Worm (Caenorhabditis elegans) whole organism, L3 larva: ENCODE data around the gene C32B5.18.

Source experiments
- ZK546.5 ChIP-seq: sonication (generic microtip); optimal IDR thresholded peaks from 2 replicates; lab custom pipeline; 2017; ENCODE audit warnings: missing biosample characterization, missing genetic modification characterization
- ama-1 ChIP-seq: fragments of 150-350 bp; optimal IDR thresholded peaks from 2 replicates; lab custom pipeline; 2018
- daf-12 ChIP-seq: fragments of 150-350 bp; optimal IDR thresholded peaks from 2 replicates; lab custom pipeline; 2014; ENCODE audit warnings: missing biosample characterization, missing genetic modification reagents, missing genetic modification characterization
- jun-1 ChIP-seq: fragments of 150-350 bp; optimal IDR thresholded peaks from 2 replicates; lab custom pipeline; 2014; ENCODE audit warnings: missing biosample characterization, missing genetic modification reagents, missing genetic modification characterization
- nfya-1 ChIP-seq: sonication (generic microtip); optimal IDR thresholded peaks from 2 replicates; lab custom pipeline; 2017; ENCODE audit warnings: missing genetic modification characterization, mild to moderate bottlenecking, missing compliant biosample characterization, antibody characterized with exemption, moderate library complexity; ENCODE audit not compliant: insufficient read depth
- skn-1 ChIP-seq: fragments of 150-350 bp; optimal IDR thresholded peaks from 2 replicates; lab custom pipeline; 2014; ENCODE audit warnings: missing biosample characterization, missing genetic modification characterization
- tbx-2 ChIP-seq: sonication (generic microtip); optimal IDR thresholded peaks from 2 replicates; lab custom pipeline; 2016; ENCODE audit warnings: mild to moderate bottlenecking, missing genetic modification characterization, missing compliant biosample characterization
- unc-39 ChIP-seq: sonication (generic microtip); optimal IDR thresholded peaks from 4 replicates; lab custom pipeline; 2017; ENCODE audit warnings: missing biosample characterization, missing genetic modification characterization
- unc-62 ChIP-seq: fragments of 150-350 bp; sonication (generic microtip); optimal IDR thresholded peaks from 4 replicates; lab custom pipeline; 2014; ENCODE audit warnings: missing biosample characterization, missing genetic modification reagents, missing genetic modification characterization
- zag-1 ChIP-seq: fragments of 150-350 bp; optimal IDR thresholded peaks from 2 replicates; lab custom pipeline; 2014; ENCODE audit warnings: missing biosample characterization, missing genetic modification characterization
- ztf-11 ChIP-seq: fragments of 150-350 bp; optimal IDR thresholded peaks from 2 replicates; lab custom pipeline; 2014; ENCODE audit warnings: missing biosample characterization, missing genetic modification characterization
- ztf-4 ChIP-seq: fragments of 150-350 bp; optimal IDR thresholded peaks from 2 replicates; lab custom pipeline; 2014; ENCODE audit warnings: missing biosample characterization, missing genetic modification characterization

DNA sequence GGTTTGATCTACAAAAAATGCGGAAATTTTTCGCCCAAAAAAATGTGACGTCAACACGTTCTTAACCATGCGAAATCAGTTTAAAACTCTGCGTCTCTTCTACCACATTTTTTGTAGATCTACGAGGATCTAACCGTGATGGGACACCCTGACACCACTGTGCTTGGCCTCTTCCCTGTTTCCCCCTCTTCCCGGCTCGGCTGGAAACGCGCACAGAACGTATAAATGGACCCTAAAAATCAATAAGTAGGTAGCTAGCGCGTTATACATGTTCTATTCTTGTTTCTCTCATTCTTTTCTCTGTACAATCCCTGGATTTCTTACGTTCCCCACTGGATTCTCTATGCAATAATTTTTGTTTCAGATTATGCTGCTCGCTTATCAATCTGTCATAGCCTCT is 36.8 kb upstream of the C32B5.18 start, which contains the start of gene fbxc-28:
- no peak for TF ChIP-seq ztf-4 (tag; lab: Kevin White, UChicago)
- no peak for TF ChIP-seq ama-1 (lab: Kevin White, UChicago)
- no peak for TF ChIP-seq tbx-2 (tag; lab: Kevin White, UChicago)
- TF ChIP-seq zag-1: no peak
- TF ChIP-seq skn-1 (tag; lab: Kevin White, UChicago): no peak
- no peak for TF ChIP-seq unc-39 (tag; lab: Kevin White, UChicago)
- TF ChIP-seq ztf-11 (tag; lab: Kevin White, UChicago): no peak
- no peak for TF ChIP-seq ZK546.5 (tag; lab: Kevin White, UChicago)
- no peak for TF ChIP-seq jun-1 (tag; lab: Kevin White, UChicago)
- no peak for TF ChIP-seq daf-12
- TF ChIP-seq nfya-1 (tag; lab: Kevin White, UChicago): no peak
- TF ChIP-seq unc-62 (GFP tag; lab: Kevin White, UChicago): no peak
